Worm (Caenorhabditis elegans): ENCODE results near the gene Y82E9BL.1.
"Not testable (repeated sequence)": the region's sequence is repeated elsewhere in the genome, so short reads cannot be mapped to it uniquely, and the experiment has no call there.

The Y82E9BL.1 gene

DNA sequence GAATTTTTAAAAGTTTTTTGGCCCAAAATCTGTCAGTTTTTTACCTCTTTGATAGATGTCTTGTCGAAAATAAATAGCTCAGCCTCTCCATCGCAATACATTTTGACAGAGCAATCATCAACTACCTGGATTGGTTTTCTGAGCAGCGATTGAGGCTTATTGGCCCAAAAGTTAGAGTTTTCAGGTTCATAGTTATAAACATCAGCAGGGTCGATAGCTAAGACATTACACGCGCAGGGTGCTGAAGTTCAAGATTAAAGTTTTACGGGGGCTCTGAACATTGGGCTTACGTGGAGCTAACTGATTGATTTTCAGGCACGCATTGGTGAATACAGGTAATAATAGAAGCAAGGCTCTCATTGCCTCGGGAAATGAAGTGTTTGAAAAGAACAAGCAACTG, 4.4 kb upstream of the Y82E9BL.1 start, which contains the start of gene Y82E9BR.9:
Gene Y82E9BR.9 (minus strand): TSS at position 101 of the 400 bp plus-strand sequence.
- TF ChIP-seq aptf-2 (GFP tag; conservative IDR thresholded peaks at IDR 0.05) (no peak), repo-1 (tag; optimal IDR thresholded peaks at IDR 0.05) (no peak), nfyb-1 (GFP tag; IDR thresholded peaks at IDR 0.05) (no peak), sptf-2 (GFP tag; optimal IDR thresholded peaks at IDR 0.05) (no peak), sea-2 (GFP tag; IDR thresholded peaks at IDR 0.05) (no peak), Y53G8AR.9 (GFP tag; conservative IDR thresholded peaks at IDR 0.05) (no peak), F49E8.2 (tag; optimal IDR thresholded peaks at IDR 0.05; ENCODE audit: insufficient read depth) (no peak), hmg-1.2 (GFP tag; IDR thresholded peaks at IDR 0.05) (no peak), nhr-120 (GFP tag; IDR thresholded peaks at IDR 0.05) (no peak), lsl-1 (GFP tag; optimal IDR thresholded peaks at IDR 0.05) (no peak), ztf-3 (GFP tag; optimal IDR thresholded peaks at IDR 0.05) (no peak), egl-44 (GFP tag; IDR thresholded peaks at IDR 0.05) (no peak), ztf-25 (GFP tag; IDR thresholded peaks at IDR 0.05) (no peak), mxl-1 (tag; optimal IDR thresholded peaks at IDR 0.05) (no peak), mel-28 (tag; optimal IDR thresholded peaks at IDR 0.05; ENCODE audit: borderline replicate concordance) (no peak), B0261.1 (tag; optimal IDR thresholded peaks at IDR 0.05) (no peak), hrde-1 (tag; optimal IDR thresholded peaks at IDR 0.05; ENCODE audit: borderline replicate concordance) (no peak), zim-3 (tag; optimal IDR thresholded peaks at IDR 0.05) (no peak), tlf-1 (GFP tag; optimal IDR thresholded peaks at IDR 0.05) (no peak), ztf-28 (GFP tag; IDR thresholded peaks at IDR 0.05) (no peak)

DNA sequence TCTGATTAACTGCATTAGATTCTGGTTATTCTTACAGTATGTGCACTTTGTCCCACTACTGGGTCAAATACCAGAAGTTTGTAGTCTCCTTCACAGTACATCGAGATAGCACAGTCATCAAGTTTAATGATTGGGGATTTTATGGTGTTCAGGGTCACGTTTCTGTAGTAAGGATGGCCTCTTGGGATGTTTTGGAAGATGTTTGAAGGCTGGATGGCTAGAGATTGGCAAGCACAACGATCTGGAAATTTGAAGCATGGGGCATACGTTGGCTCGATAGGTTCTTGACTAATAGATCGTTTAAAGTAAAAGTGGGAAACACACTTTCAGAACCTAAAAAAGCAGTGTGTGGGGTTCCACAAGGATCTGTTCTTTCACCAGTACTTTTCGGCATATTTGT, 2.8 kb upstream of the Y82E9BL.1 start, which contains the start of gene Y82E9BR.8:
Gene Y82E9BR.8 (minus strand): TSS at position 101 of the 400 bp plus-strand sequence.
- not testable (repeated sequence) for TF ChIP-seq sdz-38 (tag; optimal IDR thresholded peaks at IDR 0.05); nfya-2 (GFP tag; IDR thresholded peaks at IDR 0.05); pha-4 (tag; optimal IDR thresholded peaks at IDR 0.05)

DNA sequence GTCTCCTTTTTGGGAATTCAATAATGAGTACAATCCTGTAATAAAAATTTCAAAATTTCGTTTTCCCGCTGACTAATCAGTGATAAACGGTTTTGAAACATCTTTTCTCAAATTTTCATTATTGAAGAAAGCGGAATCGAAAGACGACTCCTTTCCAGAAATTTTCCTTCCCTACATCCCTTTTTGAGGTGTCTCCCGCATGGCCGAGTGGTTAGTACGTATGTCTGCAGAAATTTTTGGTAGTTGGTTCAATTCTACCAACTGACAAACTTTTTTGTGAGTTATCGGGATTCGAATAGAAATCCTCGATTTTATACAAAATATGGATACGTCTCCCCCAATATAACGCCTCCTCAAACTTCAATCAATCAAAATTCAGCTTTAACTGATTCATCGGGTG, 697 bp downstream of the Y82E9BL.1 start:
- TF ChIP-seq nhr-120 (GFP tag; IDR thresholded peaks at IDR 0.05) (no peak), him-1 (tag; optimal IDR thresholded peaks at IDR 0.05) (peak; percentile 33), F23B12.7 (tag; optimal IDR thresholded peaks at IDR 0.05; ENCODE audit: insufficient read depth) (no peak), rpc-1 (optimal IDR thresholded peaks at IDR 0.05) (peak; percentile 49), rpc-1 (tag; optimal IDR thresholded peaks at IDR 0.05) (peak; percentile 72), tbp1 (GFP tag; optimal IDR thresholded peaks at IDR 0.05) (peak; percentile 85), F22D6.2 (tag; optimal IDR thresholded peaks at IDR 0.05) (no peak), nfyb-1 (GFP tag; IDR thresholded peaks at IDR 0.05) (0 out of 2 replicates have a peak, but pooled peaks have one; percentile 36), B0261.1 (tag; optimal IDR thresholded peaks at IDR 0.05) (peak; percentile 68), snpc-1.1 (tag; optimal IDR thresholded peaks at IDR 0.05; ENCODE audit: insufficient read depth) (peak; percentile 25), die-1 (tag; optimal IDR thresholded peaks at IDR 0.05) (peak; percentile 25), lin-26 (GFP tag; IDR thresholded peaks at IDR 0.05) (peak; percentile 64; the same call in 1 of the 2 replicates)

DNA sequence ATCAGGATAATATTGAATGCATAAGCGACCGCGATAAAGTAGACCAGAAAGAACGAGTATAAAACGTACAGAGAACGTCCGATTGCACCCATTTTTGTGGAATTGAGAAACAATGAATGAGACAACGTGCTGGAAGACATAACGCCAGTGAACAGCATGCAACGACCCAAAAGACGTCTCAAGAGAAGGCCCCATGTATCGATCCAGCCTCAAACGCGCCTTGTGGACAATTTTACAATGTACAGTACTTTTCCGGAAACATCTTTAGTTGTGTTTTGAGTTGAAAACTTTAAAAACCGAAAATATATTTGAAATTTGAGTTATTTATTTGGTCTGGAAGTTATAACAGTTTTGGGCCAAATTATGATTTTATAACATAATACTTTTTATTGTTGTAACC, 4.5 kb downstream of the Y82E9BL.1 start, which contains the start of gene Y82E9BL.3:
Gene Y82E9BL.3 (minus strand): TSS at position 101 of the 400 bp plus-strand sequence.
- TF ChIP-seq ceh-40 (GFP tag; IDR thresholded peaks at IDR 0.05) (no peak), B0019.2 (GFP tag; conservative IDR thresholded peaks at IDR 0.05) (no peak), F39B2.1 (GFP tag; IDR thresholded peaks at IDR 0.05) (no peak), let-526 (GFP tag; IDR thresholded peaks at IDR 0.05) (no peak), Y53G8AR.9 (GFP tag; conservative IDR thresholded peaks at IDR 0.05) (no peak), bed-1 (GFP tag; IDR thresholded peaks at IDR 0.05) (no peak), atf-7 (tag; optimal IDR thresholded peaks at IDR 0.05) (no peak), hrde-1 (tag; optimal IDR thresholded peaks at IDR 0.05; ENCODE audit: borderline replicate concordance) (no peak), T26A5.8 (tag; optimal IDR thresholded peaks at IDR 0.05) (no peak), F55B11.4 (tag; optimal IDR thresholded peaks at IDR 0.05; ENCODE audit: borderline replicate concordance, insufficient read depth) (no peak), ztf-3 (GFP tag; optimal IDR thresholded peaks at IDR 0.05) (no peak), ccch-3 (GFP tag; optimal IDR thresholded peaks at IDR 0.05) (no peak), pha-4 (tag; optimal IDR thresholded peaks at IDR 0.05) (no peak), B0336.3 (GFP tag; IDR thresholded peaks at IDR 0.05) (no peak), nfyb-1 (GFP tag; IDR thresholded peaks at IDR 0.05) (no peak), gei-17 (GFP tag; optimal IDR thresholded peaks at IDR 0.05) (no peak), somi-1 (GFP tag; optimal IDR thresholded peaks at IDR 0.05) (no peak), egrh-3 (GFP tag; IDR thresholded peaks at IDR 0.05) (no peak), hmg-1.2 (GFP tag; IDR thresholded peaks at IDR 0.05) (no peak)
